Fruit fly (Drosophila melanogaster): ENCODE data around the gene rdgB.

rdgB gene

DNA sequence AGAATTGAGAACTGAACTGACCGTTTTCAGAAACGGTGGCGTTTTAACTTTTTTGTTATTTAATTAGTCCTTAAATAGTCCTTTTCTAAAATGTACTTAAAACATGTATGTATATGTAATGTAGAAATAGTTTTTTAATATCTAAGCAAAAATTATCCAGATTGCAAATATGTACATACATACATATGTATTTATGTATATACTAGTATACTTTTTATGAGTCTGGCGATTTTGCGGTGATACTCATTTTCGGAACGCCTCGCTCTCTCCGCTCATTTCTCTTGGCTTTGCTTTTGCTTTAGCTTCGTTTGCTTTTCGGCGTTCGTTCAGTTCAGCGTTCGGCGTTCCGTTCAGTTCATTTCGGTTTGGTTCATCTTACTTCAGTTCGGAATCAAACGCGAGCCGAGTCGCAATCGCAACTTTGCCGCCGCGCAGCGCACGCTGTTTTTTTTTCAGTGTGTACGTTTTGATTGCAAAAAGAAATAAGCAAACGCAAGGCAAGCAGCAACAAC is at the start of gene rdgB (continued):
- TF ChIP-seq D19B (GFP tag; optimal IDR thresholded peaks at IDR 0.05) (peak; percentile 57), CG17612 (GFP tag; IDR thresholded peaks at IDR 0.05) (no peak), Mrtf (GFP tag; IDR thresholded peaks at IDR 0.05) (peak; percentile 46; the same call in 2 of the 3 replicates), ham (GFP tag; IDR thresholded peaks at IDR 0.05) (no peak), CG4730 (GFP tag; IDR thresholded peaks at IDR 0.05) (0 out of 2 replicates have a peak, but pooled peaks have one; percentile 8), lmd (GFP tag; IDR thresholded peaks at IDR 0.05) (peak; percentile 76), Nf-YA (GFP tag; IDR thresholded peaks at IDR 0.05) (no peak), Drgx (GFP tag; IDR thresholded peaks at IDR 0.05) (peak; percentile 71), fd96Cb (tag; optimal IDR thresholded peaks at IDR 0.05) (peak; percentile 82), CG18599 (GFP tag; optimal IDR thresholded peaks at IDR 0.05) (peak; percentile 87), CG1024 (GFP tag; IDR thresholded peaks at IDR 0.05) (no peak), Dek (tag; optimal IDR thresholded peaks at IDR 0.05) (peak; percentile 85), CG1832 (GFP tag; optimal IDR thresholded peaks at IDR 0.05) (no peak), ap (GFP tag; IDR thresholded peaks at IDR 0.05) (0 out of 2 replicates have a peak, but pooled peaks have one; percentile 14), CG13123 (GFP tag; optimal IDR thresholded peaks at IDR 0.05) (peak; percentile 40), zf30C (GFP tag; optimal IDR thresholded peaks at IDR 0.05) (peak; percentile 83), HLH54F (GFP tag; optimal IDR thresholded peaks at IDR 0.05) (peak; percentile 22), dpn (GFP tag; optimal IDR thresholded peaks at IDR 0.05) (peak; percentile 32 to 75), CG12744 (GFP tag; optimal IDR thresholded peaks at IDR 0.05) (peak; percentile 27), CG15011 (GFP tag; optimal IDR thresholded peaks at IDR 0.05) (peak; percentile 78), CG31441 (GFP tag; IDR thresholded peaks at IDR 0.05) (peak; percentile 82), CG16779 (GFP tag; IDR thresholded peaks at IDR 0.05) (no peak), seq (GFP tag; IDR thresholded peaks at IDR 0.05) (peak; percentile 33; the same call in 1 of the 2 replicates), CG7987 (GFP tag; optimal IDR thresholded peaks at IDR 0.05) (no peak), CG31388 (GFP tag; optimal IDR thresholded peaks at IDR 0.05) (no peak), Sry-β (GFP tag; optimal IDR thresholded peaks at IDR 0.05) (no peak), CG17328 (GFP tag; IDR thresholded peaks at IDR 0.05) (peak; percentile 37; the same call in 1 of the 2 replicates), Rx (GFP tag; IDR thresholded peaks at IDR 0.05) (no peak), CG10462 (GFP tag; optimal IDR thresholded peaks at IDR 0.05) (peak; percentile 21), CG42726 (GFP tag; IDR thresholded peaks at IDR 0.05; ENCODE audit: partially characterized antibody) (no peak), ase (GFP tag; IDR thresholded peaks at IDR 0.05) (0 out of 3 replicates have a peak, but pooled peaks have one; percentile 40), TFAM (GFP tag; optimal IDR thresholded peaks at IDR 0.05) (no peak), CG12391 (tag; optimal IDR thresholded peaks at IDR 0.05) (peak; percentile 82), CG12236 (GFP tag; optimal IDR thresholded peaks at IDR 0.05) (no peak), nmo (GFP tag; optimal IDR thresholded peaks at IDR 0.05) (peak; percentile 88), wdn (GFP tag; IDR thresholded peaks at IDR 0.05) (no peak), CG4617 (GFP tag; optimal IDR thresholded peaks at IDR 0.05; ENCODE audit: borderline replicate concordance) (no peak), CG10321 (GFP tag; IDR thresholded peaks at IDR 0.05) (no peak), az2 (GFP tag; optimal IDR thresholded peaks at IDR 0.05) (peak; percentile 73), CG3407 (GFP tag; optimal IDR thresholded peaks at IDR 0.05) (peak; percentile 77), psq (GFP tag; optimal IDR thresholded peaks at IDR 0.05) (peak; percentile 86), CG1602 (GFP tag; optimal IDR thresholded peaks at IDR 0.05) (peak; percentile 75), Xbp1 (GFP tag; optimal IDR thresholded peaks at IDR 0.05) (peak; percentile 81), crc (GFP tag; optimal IDR thresholded peaks at IDR 0.05) (no peak), ab (GFP tag; optimal IDR thresholded peaks at IDR 0.05) (peak; percentile 7), CG3281 (GFP tag; optimal IDR thresholded peaks at IDR 0.05) (peak; percentile 75), CG11504 (tag; optimal IDR thresholded peaks at IDR 0.05) (peak; percentile 88), CG1603 (tag; optimal IDR thresholded peaks at IDR 0.05) (peak; percentile 31), CG10274 (GFP tag; optimal IDR thresholded peaks at IDR 0.05) (peak; percentile 60), ci (GFP tag; IDR thresholded peaks at IDR 0.05) (peak; percentile 55; the same call in 1 of the 3 replicates), jing (GFP tag; optimal IDR thresholded peaks at IDR 0.05) (peak; percentile 7)
